Fruit fly (Drosophila melanogaster): Measurements from ENCODE around the gene RanGAP.

The RanGAP gene

dm6 chr2L:19492934-19493686 is 51.4 kb downstream of the RanGAP start, which contains the start of the genes swm and Ctu2:
swm (plus strand) TSS chr2L:19493251.
Ctu2 (minus strand) TSS chr2L:19493253.
- TF ChIP-seq CG17801 (GFP tag; optimal IDR thresholded peaks at IDR 0.05; ENCODE audit: partially characterized antibody), result peak; percentile 76
